Fruit fly (Drosophila melanogaster) S2 (cell line): Measurements from ENCODE around the gene CG7789.

Experiments used
- CG8478 ChIP-seq: fragments of >200 bp; optimal IDR thresholded peaks from 2 replicates; lab custom pipeline; 2018
- CTCF ChIP-seq, 2 experiments: fragments of >200 bp; optimal IDR thresholded peaks; 2 replicates each; lab custom pipeline; 2018

DNA sequence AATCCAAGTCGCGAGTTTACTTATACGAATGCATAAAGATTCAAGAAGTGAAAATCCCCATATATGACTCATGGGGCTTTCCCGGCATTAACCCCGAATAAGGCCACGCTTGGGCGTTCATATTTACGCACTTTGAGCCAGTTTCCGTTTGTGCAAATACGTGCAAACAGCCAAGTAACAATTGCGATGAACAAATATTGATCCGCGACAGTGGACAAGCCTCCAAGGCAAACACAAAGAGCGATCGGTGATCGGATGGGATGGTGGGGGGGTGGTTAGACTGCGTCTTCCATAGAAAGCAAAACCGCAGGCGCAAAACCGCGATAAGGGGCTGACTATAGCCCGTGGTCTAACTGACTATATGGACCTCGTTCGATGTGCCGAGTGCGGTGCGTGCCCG lies 45.8 kb upstream of the CG7789 start:
- no peak for TF ChIP-seq CG8478 (lab: Kevin White, UChicago)
- TF ChIP-seq CTCF (optimal IDR thresholded peaks at IDR 0.05; lab: Kevin White, UChicago) = no peak
